Fruit fly (Drosophila melanogaster) whole organism, prepupa: ENCODE measurements around the gene tst.

ENCODE experiments used
- CG10631 ChIP-seq: fragments of 200-800 bp; sonication (Bioruptor generic); optimal IDR thresholded peaks from 2 replicates; lab custom pipeline; 2016; ENCODE audit warnings: missing biosample characterization, missing genetic modification characterization
- CG10669 ChIP-seq: fragments of 200-800 bp; sonication (Bioruptor generic); optimal IDR thresholded peaks from 3 replicates; lab custom pipeline; 2018; ENCODE audit warnings: missing biosample characterization, mild to moderate bottlenecking, missing genetic modification characterization, moderate library complexity
- CG11294 ChIP-seq: fragments of 200-800 bp; sonication (Bioruptor generic); IDR thresholded peaks from 2 replicates; pipeline ENCODE4 v1.3.6; 2022; ENCODE audit warnings: missing biosample characterization, missing genetic modification characterization
- CG11902 ChIP-seq: fragments of 200-800 bp; sonication (Bioruptor generic); optimal IDR thresholded peaks from 3 replicates; lab custom pipeline; 2016; ENCODE audit warnings: missing biosample characterization, missing genetic modification characterization
- CG1621 ChIP-seq: fragments of 200-800 bp; sonication (Bioruptor generic); optimal IDR thresholded peaks from 3 replicates; lab custom pipeline; 2018; ENCODE audit warnings: missing biosample characterization, mild to moderate bottlenecking, missing genetic modification characterization
- CG16779 ChIP-seq: fragments of 200-800 bp; sonication (Bioruptor generic); optimal IDR thresholded peaks from 3 replicates; lab custom pipeline; 2017; ENCODE audit warnings: missing biosample characterization, mild to moderate bottlenecking, missing genetic modification characterization
- CG3032 ChIP-seq: fragments of 200-800 bp; optimal IDR thresholded peaks from 2 replicates; lab custom pipeline; 2019; ENCODE audit warnings: missing biosample characterization, mild to moderate bottlenecking, missing genetic modification characterization, moderate library complexity
- CG32006 ChIP-seq: fragments of 200-800 bp; sonication (Bioruptor generic); optimal IDR thresholded peaks from 3 replicates; lab custom pipeline; 2017; ENCODE audit warnings: missing biosample characterization, mild to moderate bottlenecking, missing genetic modification characterization
- CG34406 ChIP-seq: fragments of 200-800 bp; sonication (Bioruptor generic); optimal IDR thresholded peaks from 3 replicates; lab custom pipeline; 2016; ENCODE audit warnings: missing biosample characterization, missing genetic modification characterization
- CG3919 ChIP-seq: fragments of 200-800 bp; sonication (Bioruptor generic); optimal IDR thresholded peaks from 3 replicates; lab custom pipeline; 2016; ENCODE audit warnings: missing biosample characterization, missing genetic modification characterization
- CG4318 ChIP-seq: fragments of 200-800 bp; sonication (Bioruptor generic); optimal IDR thresholded peaks from 3 replicates; lab custom pipeline; 2017; ENCODE audit warnings: missing biosample characterization, mild to moderate bottlenecking, missing genetic modification characterization
- CG6276 ChIP-seq: fragments of 200-800 bp; sonication (Bioruptor generic); optimal IDR thresholded peaks from 2 replicates; lab custom pipeline; 2017; ENCODE audit warnings: missing biosample characterization, mild to moderate bottlenecking, missing genetic modification characterization
- CG6808 ChIP-seq: fragments of 200-800 bp; sonication (Bioruptor generic); optimal IDR thresholded peaks from 3 replicates; lab custom pipeline; 2017; ENCODE audit warnings: missing biosample characterization, missing genetic modification characterization, mild to moderate bottlenecking, moderate library complexity, missing genetic modification reagents
- CG6854 ChIP-seq: fragments of 200-800 bp; sonication (Bioruptor generic); optimal IDR thresholded peaks from 2 replicates; lab custom pipeline; 2017; ENCODE audit warnings: missing biosample characterization, mild to moderate bottlenecking, missing genetic modification characterization
- CG7368 ChIP-seq: fragments of 200-800 bp; sonication (Bioruptor generic); optimal IDR thresholded peaks from 3 replicates; lab custom pipeline; 2016; ENCODE audit warnings: missing biosample characterization, missing genetic modification characterization
- CG8119 ChIP-seq: fragments of 200-800 bp; sonication (Bioruptor generic); IDR thresholded peaks from 3 replicates; pipeline ENCODE4 v1.3.6; 2022; ENCODE audit warnings: missing biosample characterization, missing genetic modification characterization
- CG8319 ChIP-seq: fragments of 200-800 bp; sonication (Bioruptor generic); optimal IDR thresholded peaks from 3 replicates; lab custom pipeline; 2016; ENCODE audit warnings: missing biosample characterization, missing genetic modification characterization
- CG8632 ChIP-seq: fragments of 200-800 bp; sonication (Bioruptor generic); optimal IDR thresholded peaks from 3 replicates; lab custom pipeline; 2016; ENCODE audit warnings: missing biosample characterization, missing genetic modification characterization
- CG9139 ChIP-seq: fragments of 200-800 bp; sonication (Bioruptor generic); optimal IDR thresholded peaks from 3 replicates; lab custom pipeline; 2017; ENCODE audit warnings: missing biosample characterization, mild to moderate bottlenecking, missing genetic modification characterization
- Eip75B ChIP-seq: fragments of 200-800 bp; sonication (Bioruptor generic); optimal IDR thresholded peaks from 3 replicates; lab custom pipeline; 2016; ENCODE audit warnings: missing biosample characterization, missing genetic modification characterization
- Eip78C ChIP-seq: fragments of 200-800 bp; sonication (Bioruptor generic); peaks from one replicate; lab custom pipeline; 2016; ENCODE audit warnings: missing biosample characterization, missing genetic modification characterization
- Ets21C ChIP-seq: fragments of 200-800 bp; sonication (Bioruptor generic); optimal IDR thresholded peaks from 3 replicates; lab custom pipeline; 2016; ENCODE audit warnings: missing biosample characterization, missing genetic modification characterization
- Ets96B ChIP-seq: fragments of 200-800 bp; optimal IDR thresholded peaks from 2 replicates; lab custom pipeline; 2019; ENCODE audit warnings: missing biosample characterization, mild to moderate bottlenecking, missing genetic modification characterization, moderate library complexity
- Gug ChIP-seq: fragments of 200-800 bp; sonication (Bioruptor generic); IDR thresholded peaks from 2 replicates; pipeline ENCODE4 v1.3.6; 2022; ENCODE audit warnings: missing biosample characterization, missing genetic modification characterization
- Hr38 ChIP-seq: sonication (Bioruptor generic); optimal IDR thresholded peaks from 2 replicates; lab custom pipeline; 2016; ENCODE audit warnings: missing biosample characterization, missing genetic modification characterization
- Hr4 ChIP-seq: fragments of 200-800 bp; sonication (Bioruptor generic); optimal IDR thresholded peaks from 3 replicates; lab custom pipeline; 2016; ENCODE audit warnings: missing biosample characterization, missing genetic modification characterization
- Lpt ChIP-seq: fragments of 200-800 bp; sonication (Bioruptor generic); optimal IDR thresholded peaks from 3 replicates; lab custom pipeline; 2016; ENCODE audit warnings: missing biosample characterization, missing genetic modification characterization
- Met ChIP-seq: fragments of 200-800 bp; sonication (Bioruptor generic); optimal IDR thresholded peaks from 3 replicates; lab custom pipeline; 2016; ENCODE audit warnings: missing biosample characterization, missing genetic modification characterization
- Smox ChIP-seq: fragments of 200-800 bp; sonication (Bioruptor generic); optimal IDR thresholded peaks from 3 replicates; lab custom pipeline; 2016; ENCODE audit warnings: missing biosample characterization, missing genetic modification characterization
- Sox102F ChIP-seq: fragments of 200-800 bp; sonication (Bioruptor generic); optimal IDR thresholded peaks from 2 replicates; lab custom pipeline; 2016; ENCODE audit warnings: missing biosample characterization, mild to moderate bottlenecking, missing genetic modification characterization
- Sox14 ChIP-seq: fragments of 200-800 bp; sonication (Bioruptor generic); optimal IDR thresholded peaks from 3 replicates; lab custom pipeline; 2016; ENCODE audit warnings: missing biosample characterization, missing genetic modification characterization
- Sox15 ChIP-seq: fragments of 200-800 bp; sonication (Bioruptor generic); optimal IDR thresholded peaks from 3 replicates; lab custom pipeline; 2016; ENCODE audit warnings: missing biosample characterization, missing genetic modification characterization
- achi ChIP-seq: fragments of 200-800 bp; sonication (Bioruptor generic); optimal IDR thresholded peaks from 3 replicates; lab custom pipeline; 2016; ENCODE audit warnings: missing biosample characterization, missing genetic modification characterization
- acj6 ChIP-seq: fragments of 200-800 bp; sonication (Bioruptor generic); optimal IDR thresholded peaks from 3 replicates; lab custom pipeline; 2016; ENCODE audit warnings: missing biosample characterization, missing genetic modification characterization
- cyc ChIP-seq: fragments of 200-800 bp; sonication (Bioruptor generic); optimal IDR thresholded peaks from 3 replicates; lab custom pipeline; 2016; ENCODE audit warnings: missing biosample characterization, missing genetic modification characterization
- dac ChIP-seq: fragments of 200-800 bp; sonication (Bioruptor generic); optimal IDR thresholded peaks from 2 replicates; lab custom pipeline; 2017; ENCODE audit warnings: missing biosample characterization, mild to moderate bottlenecking, missing genetic modification characterization
- dsx ChIP-seq: fragments of 200-800 bp; optimal IDR thresholded peaks from 3 replicates; lab custom pipeline; 2019; ENCODE audit warnings: missing biosample characterization, mild to moderate bottlenecking, missing genetic modification characterization, moderate library complexity; ENCODE audit not compliant: poor library complexity, severe bottlenecking
- eg ChIP-seq: fragments of 200-800 bp; sonication (Bioruptor generic); IDR thresholded peaks from 3 replicates; pipeline ENCODE4 v1.3.6; 2022; ENCODE audit warnings: missing biosample characterization, missing genetic modification characterization
- esn ChIP-seq: fragments of 200-800 bp; sonication (Bioruptor generic); optimal IDR thresholded peaks from 2 replicates; lab custom pipeline; 2016; ENCODE audit warnings: missing biosample characterization, mild to moderate bottlenecking, missing genetic modification characterization, moderate library complexity
- fd85E ChIP-seq: fragments of 200-800 bp; sonication (Bioruptor generic); optimal IDR thresholded peaks from 3 replicates; lab custom pipeline; 2016; ENCODE audit warnings: missing biosample characterization, missing genetic modification characterization
- fkh ChIP-seq: fragments of 200-800 bp; sonication (Bioruptor generic); optimal IDR thresholded peaks from 3 replicates; lab custom pipeline; 2017; ENCODE audit warnings: missing biosample characterization, mild to moderate bottlenecking, missing genetic modification characterization, moderate library complexity
- lz ChIP-seq: fragments of 200-800 bp; sonication (Bioruptor generic); optimal IDR thresholded peaks from 3 replicates; lab custom pipeline; 2016; ENCODE audit warnings: missing biosample characterization, missing genetic modification characterization
- spab ChIP-seq: fragments of 200-800 bp; sonication (Bioruptor generic); optimal IDR thresholded peaks from 2 replicates; lab custom pipeline; 2017; ENCODE audit warnings: missing biosample characterization, mild to moderate bottlenecking, missing genetic modification characterization, missing genetic modification reagents
- svp ChIP-seq: fragments of 200-800 bp; sonication (Bioruptor generic); peaks from one replicate; lab custom pipeline; 2016; ENCODE audit warnings: missing biosample characterization, missing genetic modification characterization
- vri ChIP-seq: fragments of 200-800 bp; sonication (Bioruptor generic); optimal IDR thresholded peaks from 3 replicates; lab custom pipeline; 2016; ENCODE audit warnings: missing biosample characterization, mild to moderate bottlenecking, missing genetic modification characterization

Gene tst

dm6 chr3R:23782456-23783402, 10.1 kb upstream of the tst start (continued):
- TF ChIP-seq CG34406 (GFP tag; lab: Kevin White, UChicago) (peak; percentile 86), fkh (GFP tag; lab: Kevin White, UChicago) (peak; percentile 100), Smox (GFP tag; lab: Kevin White, UChicago) (peak; percentile 90), CG32006 (GFP tag; lab: Kevin White, UChicago) (peak; percentile 96), CG3919 (GFP tag; lab: Kevin White, UChicago) (peak; percentile 93), Sox15 (peak; percentile 58), CG11902 (GFP tag; lab: Kevin White, UChicago) (peak; percentile 74), CG7368 (GFP tag; lab: Kevin White, UChicago) (peak; percentile 81), CG4318 (GFP tag; lab: Kevin White, UChicago) (peak; percentile 91), Gug (GFP tag; lab: Robert Waterston, UW) (peak; percentile 88), CG11294 (GFP tag; lab: Robert Waterston, UW) (peak; percentile 86), lz (GFP tag; lab: Kevin White, UChicago) (peak; percentile 85), Hr38 (GFP tag; lab: Kevin White, UChicago) (no peak), CG10631 (GFP tag; lab: Kevin White, UChicago) (peak; percentile 93), Ets96B (peak; percentile 91), CG8119 (GFP tag; lab: Robert Waterston, UW) (peak; percentile 93), CG8632 (GFP tag; lab: Kevin White, UChicago) (peak; percentile 83), CG9139 (peak; percentile 68), CG6808 (peak; percentile 77), Ets21C (GFP tag; lab: Kevin White, UChicago) (peak; percentile 75), fd85E (GFP tag; lab: Kevin White, UChicago) (peak; percentile 48), Sox14 (GFP tag; lab: Kevin White, UChicago) (peak; percentile 93), svp (GFP tag; lab: Kevin White, UChicago) (peak; percentile 95), Hr4 (peak; percentile 94)

dm6 chr3R:23781466-23781935, 8.8 kb upstream of the tst start, which contains the start of the genes Nup98-96 and mbc:
Gene Nup98-96, minus strand, starts transcription at chr3R:23781621.
Gene mbc, plus strand, starts transcription at chr3R:23781765.
- TF ChIP-seq spab (GFP tag; lab: Kevin White, UChicago) (peak; percentile 22), CG9139 (peak; percentile 44), Eip78C (GFP tag; lab: Kevin White, UChicago) (peak; percentile 86), CG34406 (GFP tag; lab: Kevin White, UChicago) (peak; percentile 80), Sox102F (GFP tag; lab: Kevin White, UChicago) (peak; percentile 80), Lpt (GFP tag; lab: Kevin White, UChicago) (peak; percentile 55), Sox15 (peak; percentile 91), vri (GFP tag; lab: Kevin White, UChicago) (peak; percentile 81), CG11902 (GFP tag; lab: Kevin White, UChicago) (peak; percentile 89), CG3032 (tag; lab: Kevin White, UChicago) (peak; percentile 80), cyc (GFP tag; lab: Kevin White, UChicago) (peak; percentile 93), lz (GFP tag; lab: Kevin White, UChicago) (peak; percentile 91), achi (GFP tag; lab: Kevin White, UChicago) (peak; percentile 79), svp (GFP tag; lab: Kevin White, UChicago) (peak; percentile 92), CG10669 (GFP tag; lab: Kevin White, UChicago) (peak; percentile 63), Sox14 (GFP tag; lab: Kevin White, UChicago) (peak; percentile 95), Met (GFP tag; lab: Kevin White, UChicago) (peak; percentile 86), Eip75B (GFP tag; lab: Kevin White, UChicago) (peak; percentile 88), CG6854 (GFP tag; lab: Kevin White, UChicago) (peak; percentile 78), Smox (GFP tag; lab: Kevin White, UChicago) (peak; percentile 88), CG8319 (GFP tag; lab: Kevin White, UChicago) (peak; percentile 58), Hr4 (peak; percentile 88), fd85E (GFP tag; lab: Kevin White, UChicago) (peak; percentile 57), esn (GFP tag; lab: Kevin White, UChicago) (peak; percentile 89), dac (peak; percentile 78), dsx (GFP tag; lab: Kevin White, UChicago) (peak; percentile 48), CG8632 (GFP tag; lab: Kevin White, UChicago) (peak; percentile 60), acj6 (peak; percentile 86), CG6276 (GFP tag; lab: Kevin White, UChicago) (peak; percentile 34), CG16779 (tag; lab: Kevin White, UChicago) (no peak), CG4318 (GFP tag; lab: Kevin White, UChicago) (peak; percentile 77), CG1621 (tag; lab: Kevin White, UChicago) (peak; percentile 77), CG11294 (GFP tag; lab: Robert Waterston, UW) (peak; percentile 18; the same call in 1 of the 2 replicates), eg (GFP tag; lab: Robert Waterston, UW) (peak; percentile 85)
